Fruit fly (Drosophila melanogaster): ENCODE results near the gene CG9951.

Gene CG9951

DNA sequence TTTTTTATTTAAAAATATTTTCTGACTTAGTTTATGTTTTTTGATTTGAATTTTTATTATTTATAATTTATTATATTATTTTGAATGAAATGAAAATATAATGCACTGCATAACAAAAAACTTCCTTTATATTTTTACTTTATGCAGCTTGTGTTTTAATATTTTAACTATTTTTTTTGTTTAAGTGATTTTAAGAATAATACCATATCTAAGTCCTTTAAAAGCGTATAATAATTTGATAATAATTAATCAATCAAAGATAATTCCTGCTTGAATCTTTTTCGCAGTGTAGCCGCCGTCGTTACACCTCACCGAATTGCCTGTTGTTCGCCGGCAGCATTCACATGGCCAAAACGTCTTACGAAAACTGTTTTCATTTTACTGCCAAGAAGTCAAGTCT, 37.8 kb upstream of the CG9951 start:
- TF ChIP-seq Sox102F (GFP tag; optimal IDR thresholded peaks at IDR 0.05) (peak; percentile 51), CG10267 (tag; optimal IDR thresholded peaks at IDR 0.05) (peak; percentile 20), CG13296 (GFP tag; optimal IDR thresholded peaks at IDR 0.05) (peak; percentile 17), CG13424 (tag; optimal IDR thresholded peaks at IDR 0.05) (peak; percentile 56), Camta (GFP tag; optimal IDR thresholded peaks at IDR 0.05) (no peak), E2f2 (GFP tag; IDR thresholded peaks at IDR 0.05) (no peak), Chrac-16 (GFP tag; optimal IDR thresholded peaks at IDR 0.05) (no peak), Ssrp (tag; optimal IDR thresholded peaks at IDR 0.05) (peak; percentile 46), zf30C (GFP tag; optimal IDR thresholded peaks at IDR 0.05) (no peak), br (optimal IDR thresholded peaks at IDR 0.05) (no peak), CG7839 (tag; optimal IDR thresholded peaks at IDR 0.05) (peak; percentile 56), lola (GFP tag; optimal IDR thresholded peaks at IDR 0.05) (peak in 1 of 3 experiments; percentile 16), Ada2b (GFP tag; IDR thresholded peaks at IDR 0.05) (peak; percentile 21; the same call in 1 of the 2 replicates), CG9727 (GFP tag; optimal IDR thresholded peaks at IDR 0.05) (peak; percentile 9), CG17385 (GFP tag; optimal IDR thresholded peaks at IDR 0.05) (peak; percentile 14), repo (GFP tag; optimal IDR thresholded peaks at IDR 0.05) (no peak), CG9215 (GFP tag; IDR thresholded peaks at IDR 0.05) (no peak), gem (tag; optimal IDR thresholded peaks at IDR 0.05) (peak; percentile 72), CG17361 (GFP tag; IDR thresholded peaks at IDR 0.05) (0 out of 3 replicates have a peak, but pooled peaks have one; percentile 45), CG7987 (GFP tag; optimal IDR thresholded peaks at IDR 0.05) (no peak), Sox100B (GFP tag; optimal IDR thresholded peaks at IDR 0.05) (peak; percentile 13), grau (tag; optimal IDR thresholded peaks at IDR 0.05) (peak; percentile 56), CoRest (tag; optimal IDR thresholded peaks at IDR 0.05) (peak; percentile 66), CG2712 (tag; optimal IDR thresholded peaks at IDR 0.05) (peak; percentile 31), CG8924 (tag; optimal IDR thresholded peaks at IDR 0.05) (peak; percentile 29), CG30403 (GFP tag; optimal IDR thresholded peaks at IDR 0.05) (peak; percentile 17), CG15269 (tag; optimal IDR thresholded peaks at IDR 0.05) (peak; percentile 62), CG18619 (GFP tag; optimal IDR thresholded peaks at IDR 0.05) (peak; percentile 7), CG18262 (tag; optimal IDR thresholded peaks at IDR 0.05) (peak; percentile 35), CG12391 (tag; optimal IDR thresholded peaks at IDR 0.05) (peak; percentile 40), Fer1 (GFP tag; optimal IDR thresholded peaks at IDR 0.05) (peak; percentile 1), Oli (tag; optimal IDR thresholded peaks at IDR 0.05) (peak; percentile 7), CG12071 (GFP tag; optimal IDR thresholded peaks at IDR 0.05) (no peak), dmrt99B (tag; optimal IDR thresholded peaks at IDR 0.05) (peak; percentile 68), CG6689 (GFP tag; IDR thresholded peaks at IDR 0.05) (peak; percentile 29; the same call in 1 of the 2 replicates), CG4424 (GFP tag; optimal IDR thresholded peaks at IDR 0.05) (peak; percentile 8), Xrp1 (GFP tag; IDR thresholded peaks at IDR 0.05) (peak; percentile 32; the same call in 1 of the 2 replicates), MBD-R2 (GFP tag; IDR thresholded peaks at IDR 0.05) (no peak), Ets65A (GFP tag) (peak; percentile 66), Hr51 (GFP tag; optimal IDR thresholded peaks at IDR 0.05) (peak in 1 of 2 experiments; percentile 75), Blimp-1 (GFP tag; optimal IDR thresholded peaks at IDR 0.05) (peak; percentile 23), CG2678 (tag; optimal IDR thresholded peaks at IDR 0.05) (peak; percentile 45), ab (GFP tag; optimal IDR thresholded peaks at IDR 0.05) (no peak), CG31441 (GFP tag; IDR thresholded peaks at IDR 0.05) (peak; percentile 38), nmo (GFP tag; optimal IDR thresholded peaks at IDR 0.05) (peak; percentile 45), ftz-f1 (GFP tag; optimal IDR thresholded peaks at IDR 0.05) (no peak), CG12659 (GFP tag; optimal IDR thresholded peaks at IDR 0.05) (peak; percentile 8), CG9437 (GFP tag; optimal IDR thresholded peaks at IDR 0.05) (peak; percentile 45), tap (tag; optimal IDR thresholded peaks at IDR 0.05) (peak; percentile 3), az2 (GFP tag; optimal IDR thresholded peaks at IDR 0.05) (peak; percentile 1)

All from whole organism, embryonic.